Fruit fly (Drosophila melanogaster): ENCODE data around the gene CG11714.
A peak's percentile ranks its signal among the peaks of the same experiment; 100 is the strongest.

The CG11714 gene

dm6 chr3L:11516229-11516628 lies 6.3 kb downstream of the CG11714 start (continued):
- peak; percentile 12 for TF ChIP-seq CG7839 (tag; optimal IDR thresholded peaks at IDR 0.05)
- peak; percentile 5 for TF ChIP-seq unpg (GFP tag; optimal IDR thresholded peaks at IDR 0.05)
- TF ChIP-seq CG5245 (GFP tag; optimal IDR thresholded peaks at IDR 0.05): no peak
- TF ChIP-seq CG2875 (GFP tag; optimal IDR thresholded peaks at IDR 0.05): peak; percentile 21
- no peak for TF ChIP-seq CG8359 (GFP tag; optimal IDR thresholded peaks at IDR 0.05; ENCODE audit: borderline replicate concordance)
- TF ChIP-seq sens (GFP tag): peak; percentile 56

- TF ChIP-seq Tbp (GFP tag; optimal IDR thresholded peaks at IDR 0.05): no peak
- no peak for TF ChIP-seq CG13894 (tag; optimal IDR thresholded peaks at IDR 0.05)
- peak; percentile 6 for TF ChIP-seq CG2678 (tag; optimal IDR thresholded peaks at IDR 0.05)
- no peak for TF ChIP-seq CG2116 (GFP tag; optimal IDR thresholded peaks at IDR 0.05)
- TF ChIP-seq CG8388 (GFP tag; optimal IDR thresholded peaks at IDR 0.05): no peak
- TF ChIP-seq Nf-YC (tag; optimal IDR thresholded peaks at IDR 0.05): no peak
- TF ChIP-seq CG3726 (GFP tag; IDR thresholded peaks at IDR 0.05): no peak
- no peak for TF ChIP-seq Spps (tag; optimal IDR thresholded peaks at IDR 0.05)
- no peak for TF ChIP-seq ewg (GFP tag; optimal IDR thresholded peaks at IDR 0.05)
- no peak for TF ChIP-seq CG14860 (GFP tag; IDR thresholded peaks at IDR 0.05; ENCODE audit: partially characterized antibody)
- no peak for TF ChIP-seq Oli (tag; optimal IDR thresholded peaks at IDR 0.05)
- TF ChIP-seq en (GFP tag; optimal IDR thresholded peaks at IDR 0.05): no peak
- TF ChIP-seq kay (GFP tag; optimal IDR thresholded peaks at IDR 0.05): no peak
- TF ChIP-seq chinmo (GFP tag; IDR thresholded peaks at IDR 0.05; ENCODE audit: partially characterized antibody): 0 out of 4 replicates have a peak, but pooled peaks have one; percentile 41
- no peak for TF ChIP-seq bbx (GFP tag; IDR thresholded peaks at IDR 0.05; ENCODE audit: partially characterized antibody)
- no peak for TF ChIP-seq CG3407 (GFP tag; optimal IDR thresholded peaks at IDR 0.05)
- no peak for TF ChIP-seq CG10147 (GFP tag; optimal IDR thresholded peaks at IDR 0.05)
- TF ChIP-seq CG9609 (GFP tag; optimal IDR thresholded peaks at IDR 0.05): no peak
- TF ChIP-seq Abd-B (GFP tag; optimal IDR thresholded peaks at IDR 0.05): no peak
- no peak for TF ChIP-seq pfk (GFP tag; optimal IDR thresholded peaks at IDR 0.05)
- TF ChIP-seq crol (GFP tag; IDR thresholded peaks at IDR 0.05): peak; percentile 50; the same call in 1 of the 2 replicates
- TF ChIP-seq Usf (GFP tag; optimal IDR thresholded peaks at IDR 0.05): no peak
- no peak for TF ChIP-seq Sin3A (optimal IDR thresholded peaks at IDR 0.05)
- TF ChIP-seq tna (GFP tag; IDR thresholded peaks at IDR 0.05; ENCODE audit: partially characterized antibody): 0 out of 2 replicates have a peak, but pooled peaks have one; percentile 27
- TF ChIP-seq CG8478 (optimal IDR thresholded peaks at IDR 0.05): no peak
- peak; percentile 13 for TF ChIP-seq phol (tag; optimal IDR thresholded peaks at IDR 0.05)
- TF ChIP-seq CG12236 (GFP tag; optimal IDR thresholded peaks at IDR 0.05): no peak
- TF ChIP-seq eve (GFP tag; optimal IDR thresholded peaks at IDR 0.05): no peak
- TF ChIP-seq eyg (GFP tag; optimal IDR thresholded peaks at IDR 0.05): no peak
- no peak for TF ChIP-seq pan (optimal IDR thresholded peaks at IDR 0.05)
- no peak for TF ChIP-seq pan (GFP tag; optimal IDR thresholded peaks at IDR 0.05 in 1 of 2, IDR thresholded peaks at IDR 0.05 in 1 of 2)
- TF ChIP-seq CG34224 (GFP tag; IDR thresholded peaks at IDR 0.05; ENCODE audit: partially characterized antibody): no peak
- no peak for TF ChIP-seq CHES-1-like (GFP tag; optimal IDR thresholded peaks at IDR 0.05)
- TF ChIP-seq Jarid2 (GFP tag; optimal IDR thresholded peaks at IDR 0.05): no peak
- TF ChIP-seq CrebB (tag; optimal IDR thresholded peaks at IDR 0.05): no peak
- no peak for TF ChIP-seq sug (tag; optimal IDR thresholded peaks at IDR 0.05)
- TF ChIP-seq CG3847 (GFP tag; IDR thresholded peaks at IDR 0.05): no peak
- TF ChIP-seq CG5180 (GFP tag; optimal IDR thresholded peaks at IDR 0.05): no peak
- no peak for TF ChIP-seq CG2199 (GFP tag; IDR thresholded peaks at IDR 0.05)
- TF ChIP-seq Ets65A (GFP tag): peak; percentile 14
- no peak for TF ChIP-seq oc (tag; optimal IDR thresholded peaks at IDR 0.05)
- TF ChIP-seq CG32772 (GFP tag; IDR thresholded peaks at IDR 0.05): no peak
- TF ChIP-seq dmrt99B (tag; optimal IDR thresholded peaks at IDR 0.05): peak; percentile 22
These were observed 7.0 kb downstream of the CG11714 start for dm6 chr3L:11515349-11516079.
